Fruit fly (Drosophila melanogaster): ENCODE measurements around the gene Nubp1.

DNA sequence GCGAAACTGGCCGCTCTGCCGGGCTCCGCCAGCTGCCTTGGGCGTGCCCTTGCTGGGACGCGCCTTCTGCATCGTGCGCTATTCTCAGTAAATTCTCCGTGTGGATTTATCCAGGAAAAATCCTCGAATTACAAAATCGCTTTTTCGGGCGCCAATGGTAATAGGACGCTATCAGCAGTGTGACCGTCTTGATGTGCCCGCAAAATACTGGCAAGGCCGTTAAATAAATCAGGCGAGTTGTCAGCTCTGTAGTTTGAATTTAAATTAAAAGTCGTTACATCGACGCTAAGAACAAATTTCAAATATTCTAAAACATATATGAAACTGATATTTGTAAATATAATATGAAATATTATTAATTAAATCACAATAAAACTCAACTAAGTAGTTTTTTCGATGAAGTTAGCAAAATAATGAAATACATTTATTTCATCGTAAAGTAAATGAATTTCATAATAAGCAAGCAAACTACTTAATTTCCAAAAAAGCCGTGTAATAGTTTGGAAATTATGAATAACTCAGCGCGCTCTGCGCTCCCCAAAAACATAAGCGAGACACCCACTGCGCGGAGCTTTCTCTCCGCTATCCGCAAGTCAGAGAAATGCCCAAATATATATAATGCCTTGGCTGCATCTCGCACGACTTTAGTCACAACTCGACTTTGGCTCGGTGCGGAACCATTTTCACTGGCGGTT, 6.0 kb downstream of the Nubp1 start, which contains the start of the genes glu and ChLD3:
- TF ChIP-seq h (optimal IDR thresholded peaks at IDR 0.05) (no peak), insv (optimal IDR thresholded peaks at IDR 0.05) (no peak), psq (optimal IDR thresholded peaks at IDR 0.05) (no peak), Sin3A (optimal IDR thresholded peaks at IDR 0.05) (no peak), Myc (optimal IDR thresholded peaks at IDR 0.05) (no peak)
